Worm (Caenorhabditis elegans) whole organism, mixed stage, embryonic: ENCODE data around the gene T01G5.8.
"Not testable (repeated sequence)": the region's sequence is repeated elsewhere in the genome, so short reads cannot be mapped to it uniquely, and the experiment has no call there.

ENCODE experiments used
- bed-3 ChIP-seq: fragments of 200-800 bp; sonication (Bioruptor generic); optimal IDR thresholded peaks from 3 replicates; lab custom pipeline; 2018; ENCODE audit warnings: mild to moderate bottlenecking, missing genetic modification characterization, moderate library complexity, missing compliant biosample characterization
- ceh-39 ChIP-seq: fragments of 150-350 bp; optimal IDR thresholded peaks from 2 replicates; lab custom pipeline; 2014; ENCODE audit warnings: missing biosample characterization, missing genetic modification characterization
- ceh-43 ChIP-seq: fragments of 200-800 bp; sonication (Bioruptor generic); optimal IDR thresholded peaks from 2 replicates; lab custom pipeline; 2018; ENCODE audit warnings: mild to moderate bottlenecking, missing genetic modification characterization, moderate library complexity, missing compliant biosample characterization
- ces-1 ChIP-seq: fragments of 150-350 bp; optimal IDR thresholded peaks from 2 replicates; lab custom pipeline; 2014; ENCODE audit warnings: missing biosample characterization, missing genetic modification reagents, missing genetic modification characterization
- cnd-1 ChIP-seq: fragments of 200-800 bp; sonication (Bioruptor generic); optimal IDR thresholded peaks from 2 replicates; lab custom pipeline; 2018; ENCODE audit warnings: mild to moderate bottlenecking, missing genetic modification characterization, missing compliant biosample characterization
- drap-1 ChIP-seq: fragments of 200-800 bp; sonication (Bioruptor generic); optimal IDR thresholded peaks from 3 replicates; lab custom pipeline; 2018; ENCODE audit warnings: mild to moderate bottlenecking, missing genetic modification characterization, missing compliant biosample characterization
- elt-1 ChIP-seq: sonication (generic microtip); optimal IDR thresholded peaks from 2 replicates; lab custom pipeline; 2017; ENCODE audit warnings: missing genetic modification characterization, mild to moderate bottlenecking, missing compliant biosample characterization, antibody characterized with exemption, moderate library complexity, borderline replicate concordance; ENCODE audit not compliant: insufficient read depth
- elt-3 ChIP-seq: fragments of 150-350 bp; optimal IDR thresholded peaks from 2 replicates; lab custom pipeline; 2014; ENCODE audit warnings: missing biosample characterization, missing genetic modification characterization
- flh-1 ChIP-seq: fragments of 200-800 bp; sonication (Bioruptor generic); optimal IDR thresholded peaks from 2 replicates; lab custom pipeline; 2018; ENCODE audit warnings: mild to moderate bottlenecking, missing genetic modification characterization, moderate library complexity, missing compliant biosample characterization
- ham-2 ChIP-seq: fragments of 200-800 bp; sonication (Bioruptor generic); optimal IDR thresholded peaks from 2 replicates; lab custom pipeline; 2018; ENCODE audit warnings: mild to moderate bottlenecking, missing genetic modification characterization, missing compliant biosample characterization
- hlh-1 ChIP-seq: fragments of 150-350 bp; optimal IDR thresholded peaks from 2 replicates; lab custom pipeline; 2014; ENCODE audit warnings: missing biosample characterization, missing genetic modification reagents, missing genetic modification characterization
- lin-13 ChIP-seq: fragments of 150-350 bp; optimal IDR thresholded peaks from 2 replicates; lab custom pipeline; 2014; ENCODE audit warnings: missing biosample characterization, missing genetic modification characterization
- lin-32 ChIP-seq: fragments of 200-800 bp; sonication (Bioruptor generic); optimal IDR thresholded peaks from 2 replicates; lab custom pipeline; 2018; ENCODE audit warnings: mild to moderate bottlenecking, missing genetic modification characterization, missing compliant biosample characterization
- lsy-2 ChIP-seq: fragments of 150-350 bp; optimal IDR thresholded peaks from 2 replicates; lab custom pipeline; 2014; ENCODE audit warnings: missing biosample characterization, missing genetic modification characterization
- mep-1 ChIP-seq: fragments of 150-350 bp; optimal IDR thresholded peaks from 2 replicates; lab custom pipeline; 2017; ENCODE audit warnings: missing biosample characterization, missing genetic modification reagents, missing genetic modification characterization, inconsistent platforms
- mls-2 ChIP-seq: sonication (generic microtip); optimal IDR thresholded peaks from 2 replicates; lab custom pipeline; 2016; ENCODE audit warnings: mild to moderate bottlenecking, missing genetic modification characterization, moderate library complexity, missing compliant biosample characterization
- nhr-12 ChIP-seq: fragments of 150-350 bp; optimal IDR thresholded peaks from 2 replicates; lab custom pipeline; 2014; ENCODE audit warnings: missing biosample characterization, missing genetic modification characterization
- nhr-2 ChIP-seq: fragments of 150-350 bp; optimal IDR thresholded peaks from 2 replicates; lab custom pipeline; 2014; ENCODE audit warnings: missing biosample characterization, missing genetic modification characterization
- nhr-237 ChIP-seq: fragments of 150-350 bp; optimal IDR thresholded peaks from 2 replicates; lab custom pipeline; 2014; ENCODE audit warnings: missing biosample characterization, missing genetic modification characterization
- nhr-28 ChIP-seq: fragments of 150-350 bp; optimal IDR thresholded peaks from 2 replicates; lab custom pipeline; 2014; ENCODE audit warnings: missing biosample characterization, missing genetic modification characterization
- pha-4 ChIP-seq: fragments of 150-350 bp; optimal IDR thresholded peaks from 2 replicates; lab custom pipeline; 2018; ENCODE audit warnings: missing biosample characterization, missing genetic modification reagents, missing genetic modification characterization
- sptf-1 ChIP-seq: sonication (generic microtip); optimal IDR thresholded peaks from 2 replicates; lab custom pipeline; 2017; ENCODE audit warnings: mild to moderate bottlenecking, missing genetic modification characterization, moderate library complexity, missing compliant biosample characterization
- tbx-8 ChIP-seq: fragments of 200-800 bp; sonication (Bioruptor generic); optimal IDR thresholded peaks from 2 replicates; lab custom pipeline; 2018; ENCODE audit warnings: mild to moderate bottlenecking, missing genetic modification characterization, moderate library complexity, missing compliant biosample characterization
- unc-120 ChIP-seq: sonication (generic microtip); optimal IDR thresholded peaks from 2 replicates; lab custom pipeline; 2017; ENCODE audit warnings: missing genetic modification characterization, missing compliant biosample characterization; ENCODE audit not compliant: poor library complexity, severe bottlenecking
- unc-39 ChIP-seq: fragments of 150-350 bp; optimal IDR thresholded peaks from 2 replicates; lab custom pipeline; 2014; ENCODE audit warnings: missing biosample characterization, missing genetic modification characterization
- unc-62 ChIP-seq: fragments of 150-350 bp; optimal IDR thresholded peaks from 2 replicates; lab custom pipeline; 2014; ENCODE audit warnings: missing biosample characterization, missing genetic modification reagents, missing genetic modification characterization
- zip-8 ChIP-seq: fragments of 150-350 bp; optimal IDR thresholded peaks from 2 replicates; lab custom pipeline; 2014; ENCODE audit warnings: missing biosample characterization, missing genetic modification characterization
- ztf-11 ChIP-seq: fragments of 150-350 bp; optimal IDR thresholded peaks from 2 replicates; lab custom pipeline; 2014; ENCODE audit warnings: missing biosample characterization, missing genetic modification characterization

The T01G5.8 gene

DNA sequence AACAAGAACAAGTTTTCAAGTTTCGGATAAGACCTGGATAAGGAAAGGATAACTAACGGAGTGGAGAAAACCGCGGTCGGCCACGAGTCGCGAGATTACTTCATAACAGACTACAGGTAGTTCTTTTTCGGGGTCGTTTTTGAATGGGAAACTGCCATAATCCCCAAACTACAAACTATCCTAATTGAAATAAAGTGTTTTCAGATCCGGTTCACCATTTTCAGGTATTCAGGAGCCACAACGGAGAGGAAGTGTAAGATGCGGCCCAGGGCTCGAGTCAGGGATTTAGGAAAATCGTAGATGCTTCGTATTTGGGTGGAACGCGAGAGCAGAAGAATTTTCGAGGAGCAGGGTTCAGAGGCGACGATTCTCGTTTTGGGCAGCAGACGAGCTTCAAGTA is at the start of gene T01G5.8:
Gene T01G5.8 (plus strand): TSS at position 301 of the 400 bp plus-strand sequence.
- TF ChIP-seq nhr-28 (tag; lab: Kevin White, UChicago); lin-13 (tag; lab: Kevin White, UChicago); mls-2: not testable (repeated sequence)

DNA sequence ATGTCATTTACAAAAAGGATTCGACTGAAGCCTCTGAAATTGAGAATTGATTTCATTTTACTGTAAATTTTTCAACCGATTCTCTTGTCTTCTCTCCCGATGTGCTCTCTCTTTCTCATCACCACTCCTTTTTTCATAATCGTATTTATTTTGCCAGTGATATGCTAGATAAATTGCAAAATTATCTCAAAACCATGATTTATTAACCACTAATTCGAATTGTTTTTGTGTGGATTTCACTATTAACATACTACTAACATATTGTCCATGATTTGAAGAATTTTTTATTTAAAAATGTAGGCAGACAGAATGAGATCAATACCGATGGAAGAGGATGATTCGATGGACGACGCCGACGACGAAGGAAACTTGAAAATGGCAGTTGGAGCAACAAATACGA is 48.9 kb upstream of the T01G5.8 start, which contains the start of gene C25D7.10:
Gene C25D7.10 (plus strand): TSS at position 301 of the 400 bp plus-strand sequence.
- TF ChIP-seq ces-1 (GFP tag; lab: Kevin White, UChicago) (no peak), flh-1 (GFP tag; lab: Kevin White, UChicago) (no peak), drap-1 (no peak), hlh-1 (tag; lab: Kevin White, UChicago) (no peak), nhr-28 (tag; lab: Kevin White, UChicago) (no peak)

- no peak for TF ChIP-seq nhr-2
- no peak for TF ChIP-seq unc-120 (tag; lab: Kevin White, UChicago)
- TF ChIP-seq pha-4 (tag; lab: Kevin White, UChicago), result no peak
- no peak for TF ChIP-seq nhr-237 (tag; lab: Kevin White, UChicago)
- TF ChIP-seq nhr-28 (tag; lab: Kevin White, UChicago), result no peak
Observed at ce11 chrV:15068378-15068777, 47.7 kb upstream of the T01G5.8 start, which contains the start of gene dnj-3. dnj-3 (plus strand) TSS chrV:15068678.

DNA sequence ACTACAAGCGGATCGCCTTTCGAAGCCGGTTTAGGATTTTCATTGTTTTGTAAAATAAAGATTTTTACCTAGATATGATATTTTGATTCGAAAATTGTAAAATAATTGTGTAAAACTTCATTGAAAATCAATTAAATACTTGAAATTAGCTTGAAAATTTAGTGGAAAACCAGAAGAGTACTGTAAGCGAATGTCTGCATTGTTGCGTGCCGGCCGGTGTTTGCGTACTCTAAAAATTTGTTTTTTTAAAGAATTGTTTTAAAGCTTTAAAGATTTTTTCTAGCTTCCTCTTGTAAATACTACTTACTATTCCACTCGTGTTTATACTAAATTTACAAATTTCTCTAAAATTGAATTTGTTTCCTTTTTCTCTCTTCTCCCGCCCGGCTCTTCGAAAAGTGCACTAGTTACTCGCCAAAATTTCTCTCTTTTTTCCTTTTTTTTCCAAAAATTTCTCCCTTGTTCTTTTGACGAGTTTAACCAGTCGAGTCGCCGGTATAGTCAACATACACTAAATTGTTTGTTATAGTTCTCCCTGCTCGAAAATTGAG is 46.6 kb upstream of the T01G5.8 start:
- TF ChIP-seq zip-8 (tag; lab: Kevin White, UChicago) (no peak), lin-32 (GFP tag; lab: Kevin White, UChicago) (no peak), lsy-2 (peak; percentile 82), ces-1 (GFP tag; lab: Kevin White, UChicago) (peak; percentile 87)

DNA sequence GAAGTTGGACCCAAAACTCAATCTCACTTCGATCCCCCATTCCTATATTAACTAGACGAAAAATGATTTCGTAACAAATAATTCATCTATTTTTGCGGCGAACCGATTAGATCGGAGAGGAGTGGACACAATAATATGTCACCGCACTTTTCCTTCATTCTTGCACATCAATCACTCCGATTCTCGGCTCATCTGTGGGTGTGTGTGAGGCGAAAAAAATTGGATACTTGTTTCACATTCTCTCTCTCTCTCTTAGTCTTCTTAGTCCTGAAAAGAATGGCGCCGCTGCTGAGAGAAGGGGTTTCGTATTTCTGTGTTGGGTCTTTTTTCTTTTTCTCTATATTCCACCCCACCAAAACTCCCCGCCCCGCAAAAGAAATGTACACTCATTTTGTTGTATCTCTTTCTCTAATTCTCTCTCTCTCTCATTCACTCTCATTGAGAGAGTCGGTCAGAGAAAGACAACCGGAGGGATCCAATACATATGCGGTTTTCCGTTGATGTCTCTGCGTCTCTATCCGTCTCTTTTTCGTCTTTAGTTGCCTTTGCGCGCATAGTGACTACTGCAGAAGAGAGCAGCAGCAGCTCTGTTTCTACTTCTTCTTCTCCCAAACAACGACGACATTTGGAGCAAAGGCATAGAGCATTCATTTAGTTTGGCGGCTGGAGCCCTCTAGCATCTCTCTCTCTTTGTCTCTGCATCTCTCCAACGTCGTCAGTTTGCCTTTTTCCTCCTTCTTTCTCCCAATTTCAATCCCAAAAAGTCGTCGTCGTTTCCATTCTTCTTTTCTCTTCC is 44.9 kb upstream of the T01G5.8 start, which contains the start of gene unc-76:
Gene unc-76 (plus strand): TSS at position 746 of the 796 bp plus-strand sequence.
- no peak for TF ChIP-seq bed-3 (GFP tag; lab: Kevin White, UChicago)
- peak; percentile 44 for TF ChIP-seq mep-1 (tag; lab: Kevin White, UChicago)
- peak; percentile 60 for TF ChIP-seq nhr-237 (tag; lab: Kevin White, UChicago)
- TF ChIP-seq unc-120 (tag; lab: Kevin White, UChicago), result peak; percentile 99
- no peak for TF ChIP-seq lin-32 (GFP tag; lab: Kevin White, UChicago)
- TF ChIP-seq ham-2, result no peak
- peak; percentile 79 for TF ChIP-seq pha-4 (tag; lab: Kevin White, UChicago)
- TF ChIP-seq hlh-1 (tag; lab: Kevin White, UChicago), result peak; percentile 62
- peak; percentile 57 for TF ChIP-seq mls-2
- TF ChIP-seq unc-62 (GFP tag; lab: Kevin White, UChicago), result peak; percentile 94
- no peak for TF ChIP-seq unc-39 (tag; lab: Kevin White, UChicago)
- peak; percentile 39 for TF ChIP-seq nhr-2
- TF ChIP-seq lsy-2, result peak; percentile 52
- TF ChIP-seq drap-1, result peak; percentile 80
- no peak for TF ChIP-seq elt-3
- no peak for TF ChIP-seq ztf-11 (tag; lab: Kevin White, UChicago)
- TF ChIP-seq tbx-8, result no peak
- no peak for TF ChIP-seq ceh-43 (GFP tag; lab: Kevin White, UChicago)
- peak; percentile 65 for TF ChIP-seq ceh-39 (tag; lab: Kevin White, UChicago)
- no peak for TF ChIP-seq nhr-12 (tag; lab: Kevin White, UChicago)
- no peak for TF ChIP-seq nhr-28 (tag; lab: Kevin White, UChicago)
- peak; percentile 91 for TF ChIP-seq ces-1 (GFP tag; lab: Kevin White, UChicago)
- peak; percentile 35 for TF ChIP-seq sptf-1 (tag; lab: Kevin White, UChicago)
- TF ChIP-seq cnd-1 (tag; lab: Kevin White, UChicago), result peak; percentile 26

- TF ChIP-seq nhr-12 (tag; lab: Kevin White, UChicago) (no peak), ces-1 (GFP tag; lab: Kevin White, UChicago) (peak; percentile 95), mep-1 (tag; lab: Kevin White, UChicago) (no peak), elt-1 (tag; lab: Kevin White, UChicago) (peak; percentile 36), drap-1 (peak; percentile 70)
- TF ChIP-seq, all 35 proteins: peak for 3
Observed at ce11 chrV:15072738-15073137, 43.3 kb upstream of the T01G5.8 start.
